Fruit fly (Drosophila melanogaster) Kc167 (cell line): ENCODE measurements around the gene krz.

Experiments
- Myc ChIP-seq: fragments of >200 bp; optimal IDR thresholded peaks from 2 replicates; lab custom pipeline; 2017; ENCODE audit warnings: missing external identifiers
- Sin3A ChIP-seq: fragments of >200 bp; optimal IDR thresholded peaks from 2 replicates; lab custom pipeline; 2018; ENCODE audit warnings: missing external identifiers
- h ChIP-seq: fragments of >200 bp; optimal IDR thresholded peaks from 3 replicates; lab custom pipeline; 2018; ENCODE audit warnings: missing external identifiers
- insv ChIP-seq: fragments of >200 bp; optimal IDR thresholded peaks from 3 replicates; lab custom pipeline; 2018; ENCODE audit warnings: missing external identifiers
- psq ChIP-seq: fragments of >200 bp; optimal IDR thresholded peaks from 2 replicates; lab custom pipeline; 2017; ENCODE audit warnings: missing external identifiers
- ttk ChIP-seq: sonication (Bioruptor generic); optimal IDR thresholded peaks from 2 replicates; lab custom pipeline; 2017; ENCODE audit warnings: missing external identifiers

The krz gene

dm6 chr3R:32015400-32016215 lies 36.2 kb downstream of the krz start, which contains the start of gene heph:
heph (minus strand) TSS chr3R:32015520.
- TF ChIP-seq h (lab: Kevin White, UChicago) (no peak), psq (no peak), Myc (lab: Kevin White, UChicago) (no peak), Sin3A (no peak)

dm6 chr3R:32006330-32006729 lies 45.5 kb downstream of the krz start:
- TF ChIP-seq ttk (lab: Kevin White, UChicago): no peak
- TF ChIP-seq Myc (lab: Kevin White, UChicago): no peak
- TF ChIP-seq Sin3A: no peak
- TF ChIP-seq psq: no peak
- TF ChIP-seq h (lab: Kevin White, UChicago): no peak
- no peak for TF ChIP-seq insv (lab: Kevin White, UChicago)
